Worm (Caenorhabditis elegans): ENCODE data around the gene K08F11.1.

The K08F11.1 gene

DNA sequence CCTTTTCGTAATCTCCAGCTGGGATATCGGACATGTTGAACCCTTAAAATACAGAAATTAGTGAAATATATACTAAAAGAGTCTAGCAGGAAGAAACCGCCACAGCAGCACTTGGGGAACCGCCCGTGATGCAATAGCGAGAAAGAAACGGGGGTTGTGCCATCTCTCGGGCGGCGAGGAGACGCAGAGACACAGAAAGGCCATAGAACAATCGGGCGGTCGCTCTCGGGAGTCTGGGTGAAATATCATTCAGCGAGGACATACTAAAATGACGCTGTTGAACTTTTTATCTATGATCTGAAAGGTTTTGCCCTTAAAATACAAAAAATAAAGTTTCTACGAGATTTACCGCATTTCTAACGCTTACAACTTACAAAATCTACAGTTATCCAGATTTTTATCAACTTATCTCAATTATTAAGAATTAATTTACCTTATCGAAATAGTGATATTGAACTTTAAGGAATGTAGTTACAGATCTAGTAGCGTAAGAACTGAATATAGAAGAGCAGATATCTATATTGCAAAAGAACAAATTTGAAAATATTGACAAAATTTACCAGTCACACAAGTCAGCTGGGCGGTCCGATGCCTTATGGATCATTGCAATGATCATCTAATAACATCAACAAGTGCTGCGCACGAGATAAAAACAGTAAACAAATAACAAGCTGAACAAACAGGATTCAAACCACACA, 23.9 kb downstream of the K08F11.1 start, which contains the start of gene cyc-2.1 (continued):
- TF ChIP-seq skn-1 (tag; optimal IDR thresholded peaks at IDR 0.05) (peak; percentile 29), nhr-84 (tag; optimal IDR thresholded peaks at IDR 0.05) (no peak), lin-13 (GFP tag; optimal IDR thresholded peaks at IDR 0.05) (peak; percentile 36), zip-4 (GFP tag; optimal IDR thresholded peaks at IDR 0.05) (no peak), F16B12.6 (tag; optimal IDR thresholded peaks at IDR 0.05) (no peak), ztf-11 (tag; optimal IDR thresholded peaks at IDR 0.05) (no peak), C04F5.9 (tag; optimal IDR thresholded peaks at IDR 0.05) (no peak)

DNA sequence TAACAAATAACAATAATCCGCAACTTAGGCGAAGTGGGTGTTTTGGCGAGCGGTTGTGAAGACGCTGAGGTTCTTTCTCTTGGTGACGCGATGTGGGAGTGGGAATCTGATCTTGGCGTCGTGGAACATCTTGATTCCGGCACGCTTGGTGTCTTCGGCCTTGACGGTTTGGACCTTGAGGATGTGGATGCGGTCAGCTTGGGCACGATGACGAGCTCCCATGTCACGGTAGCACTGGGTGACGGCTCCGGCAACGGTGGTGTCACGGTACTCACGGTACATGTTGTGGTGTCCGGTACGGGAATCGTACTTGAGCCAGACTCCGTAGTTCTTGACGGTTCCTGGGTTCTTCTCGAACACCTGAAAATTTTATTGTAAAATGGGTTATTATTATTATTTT, 24.5 kb downstream of the K08F11.1 start:
- TF ChIP-seq mab-9 (GFP tag; IDR thresholded peaks at IDR 0.05): 0 out of 2 replicates have a peak, but pooled peaks have one; percentile 35
- no peak for TF ChIP-seq irx-1 (tag; optimal IDR thresholded peaks at IDR 0.05)
- peak; percentile 19 for TF ChIP-seq C34B4.2 (tag; optimal IDR thresholded peaks at IDR 0.05)

DNA sequence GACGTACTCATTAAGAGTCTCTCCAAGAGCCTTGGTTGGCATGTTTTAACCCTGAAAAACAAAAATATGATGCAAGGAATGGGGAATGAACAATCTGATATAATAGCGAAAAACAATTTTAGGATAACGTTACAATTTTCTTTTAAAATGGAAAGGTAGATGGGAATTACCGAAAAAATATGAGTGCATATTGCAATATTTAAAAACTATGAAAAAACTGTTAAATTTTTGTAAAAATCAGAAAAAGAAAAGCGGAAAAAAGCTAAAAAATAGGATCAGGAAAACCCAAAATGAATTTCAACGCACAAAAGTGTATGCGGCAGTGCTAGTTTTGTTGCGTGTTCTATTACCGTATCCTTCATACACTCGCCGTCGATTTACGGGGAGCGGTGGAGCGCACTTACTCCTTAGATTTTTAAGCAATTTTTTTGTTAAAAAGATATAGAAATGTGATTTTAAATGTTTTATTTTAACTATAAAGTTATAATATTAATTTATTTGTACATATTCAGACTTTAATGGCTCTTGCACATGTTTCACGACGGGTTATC, 25.1 kb downstream of the K08F11.1 start, which contains the start of the genes rpl-20 and Y17G9B.5:
Gene rpl-20 (minus strand): TSS at position 51 of the 551 bp plus-strand sequence.
Gene Y17G9B.5 (plus strand): TSS at position 513 of the 551 bp plus-strand sequence.
- peak; percentile 96 for TF ChIP-seq ceh-63 (GFP tag; optimal IDR thresholded peaks at IDR 0.05)
- peak; percentile 88 for TF ChIP-seq pqm-1 (tag; optimal IDR thresholded peaks at IDR 0.05)
- peak; percentile 100 for TF ChIP-seq nhr-71 (tag; optimal IDR thresholded peaks at IDR 0.05)
- TF ChIP-seq lin-35 (GFP tag; optimal IDR thresholded peaks at IDR 0.05): peak; percentile 95 to 97
- peak; percentile 100 for TF ChIP-seq egl-13 (tag; optimal IDR thresholded peaks at IDR 0.05)
- peak; percentile 100 for TF ChIP-seq irx-1 (tag; optimal IDR thresholded peaks at IDR 0.05)
- peak; percentile 98 for TF ChIP-seq nhr-11 (tag; optimal IDR thresholded peaks at IDR 0.05)
- TF ChIP-seq F16B12.6 (tag; optimal IDR thresholded peaks at IDR 0.05): peak; percentile 81
- TF ChIP-seq ztf-11 (tag; optimal IDR thresholded peaks at IDR 0.05): peak; percentile 92 to 100
- TF ChIP-seq ces-1 (GFP tag; optimal IDR thresholded peaks at IDR 0.05): peak; percentile 81
- TF ChIP-seq aha-1 (tag; optimal IDR thresholded peaks at IDR 0.05): peak; percentile 98
- TF ChIP-seq C04F5.9 (tag; optimal IDR thresholded peaks at IDR 0.05): peak; percentile 97
- peak; percentile 100 for TF ChIP-seq xbp-1 (tag; optimal IDR thresholded peaks at IDR 0.05)
- peak; percentile 73 for TF ChIP-seq hlh-17 (GFP tag; optimal IDR thresholded peaks at IDR 0.05; ENCODE audit: borderline replicate concordance)
- peak; percentile 96 for TF ChIP-seq unc-62 (GFP tag; optimal IDR thresholded peaks at IDR 0.05)
- TF ChIP-seq ztf-4 (tag; optimal IDR thresholded peaks at IDR 0.05): peak; percentile 100
- TF ChIP-seq nhr-12 (tag; optimal IDR thresholded peaks at IDR 0.05): peak; percentile 78
- TF ChIP-seq lin-15B (tag; optimal IDR thresholded peaks at IDR 0.05): peak; percentile 100
- peak; percentile 100 for TF ChIP-seq isw-1 (GFP tag; IDR thresholded peaks at IDR 0.05)
- peak; percentile 70 for TF ChIP-seq hlh-4 (tag; optimal IDR thresholded peaks at IDR 0.05)
- TF ChIP-seq ceh-90 (tag; optimal IDR thresholded peaks at IDR 0.05): peak; percentile 75
- TF ChIP-seq blmp-1 (tag; optimal IDR thresholded peaks at IDR 0.05): peak; percentile 94
- TF ChIP-seq dsc-1 (tag; optimal IDR thresholded peaks at IDR 0.05): peak; percentile 100
- TF ChIP-seq unc-30 (tag; optimal IDR thresholded peaks at IDR 0.05): peak; percentile 91
- peak; percentile 100 for TF ChIP-seq nhr-90 (tag; optimal IDR thresholded peaks at IDR 0.05; ENCODE audit: poor library complexity)
- peak; percentile 100 for TF ChIP-seq grh-1 (GFP tag; IDR thresholded peaks at IDR 0.05)
- TF ChIP-seq pax-3 (tag; optimal IDR thresholded peaks at IDR 0.05): peak; percentile 100
- peak; percentile 100 for TF ChIP-seq unc-130 (tag; optimal IDR thresholded peaks at IDR 0.05)
- peak; percentile 100 for TF ChIP-seq ceh-82 (tag; optimal IDR thresholded peaks at IDR 0.05)
- TF ChIP-seq swsn-7 (tag; optimal IDR thresholded peaks at IDR 0.05): peak; percentile 100
- peak; percentile 100 for TF ChIP-seq ceh-8 (GFP tag; optimal IDR thresholded peaks at IDR 0.05)
- TF ChIP-seq nhr-76 (tag; optimal IDR thresholded peaks at IDR 0.05): peak; percentile 81
- peak; percentile 98 for TF ChIP-seq zip-4 (GFP tag; optimal IDR thresholded peaks at IDR 0.05)
- TF ChIP-seq rnt-1 (tag; optimal IDR thresholded peaks at IDR 0.05): peak; percentile 99
- peak; percentile 100 for TF ChIP-seq C16A3.4 (tag; optimal IDR thresholded peaks at IDR 0.05)
- peak; percentile 93 to 98 for TF ChIP-seq egl-27 (tag; optimal IDR thresholded peaks at IDR 0.05)
- peak; percentile 91 for TF ChIP-seq nhr-84 (tag; optimal IDR thresholded peaks at IDR 0.05)
- TF ChIP-seq nhr-19 (GFP tag; conservative IDR thresholded peaks at IDR 0.05): peak; percentile 100
- TF ChIP-seq nhr-28 (tag; optimal IDR thresholded peaks at IDR 0.05): peak; percentile 82
- no peak for TF ChIP-seq alr-1 (tag; optimal IDR thresholded peaks at IDR 0.05; ENCODE audit: borderline replicate concordance)
- TF ChIP-seq mdl-1 (tag; optimal IDR thresholded peaks at IDR 0.05): peak in 1 of 2 experiments; percentile 98

All from whole organism, L1 larva.